Fruit fly (Drosophila melanogaster): ENCODE measurements around the gene CG13887.
A peak's percentile ranks its signal among the peaks of the same experiment; 100 is the strongest.

CG13887 gene

DNA sequence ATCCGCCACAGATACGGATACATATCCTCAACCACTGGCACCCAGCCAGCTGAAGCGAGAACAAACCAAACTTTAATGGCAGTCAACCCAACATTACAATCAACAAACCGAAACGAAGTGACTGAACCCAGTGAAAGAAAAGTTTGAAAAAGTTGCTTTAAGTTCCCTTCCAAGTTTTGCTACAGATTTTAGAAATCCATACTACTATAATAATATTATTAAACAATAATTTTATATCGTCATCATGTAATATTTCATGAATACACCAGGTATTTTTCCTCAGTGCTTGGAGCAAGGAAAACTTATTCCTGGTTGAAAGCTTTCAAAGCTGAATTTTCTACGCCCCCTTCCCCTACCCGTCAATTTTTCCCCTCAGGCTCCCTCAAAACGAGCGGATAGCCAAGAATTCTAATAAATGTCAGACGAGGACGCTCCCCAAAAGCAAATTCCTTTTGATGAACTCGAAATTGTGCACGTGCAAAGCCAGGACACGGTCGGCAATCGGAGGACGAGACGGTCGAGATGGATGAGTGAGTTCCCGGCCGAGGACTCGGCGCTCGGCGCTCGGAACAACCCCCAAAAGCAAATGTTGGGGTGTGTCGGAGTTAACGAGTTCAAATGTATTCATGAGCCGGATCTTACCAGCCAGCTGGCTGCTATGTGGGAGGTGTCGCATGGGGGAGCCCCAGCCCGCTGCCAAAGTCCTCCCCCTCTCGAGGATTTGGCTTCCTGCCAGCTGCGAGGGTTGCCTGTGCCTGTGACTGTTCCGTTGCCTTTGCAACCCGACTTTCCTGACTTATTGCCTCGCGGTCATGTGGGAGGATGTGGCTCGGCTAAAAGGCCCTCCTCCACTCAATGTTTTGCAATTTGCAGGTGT, 40.5 kb upstream of the CG13887 start (continued):
- TF ChIP-seq CG34376 (GFP tag; optimal IDR thresholded peaks at IDR 0.05) (peak; percentile 42), CG1233 (GFP tag; optimal IDR thresholded peaks at IDR 0.05) (peak; percentile 19), lbe (GFP tag; optimal IDR thresholded peaks at IDR 0.05) (no peak), CG6765 (GFP tag; optimal IDR thresholded peaks at IDR 0.05) (peak; percentile 33), ara (GFP tag; IDR thresholded peaks at IDR 0.05) (peak; percentile 28; the same call in 1 of the 2 replicates), D19A (tag; optimal IDR thresholded peaks at IDR 0.05) (peak; percentile 68), Meics (GFP tag; optimal IDR thresholded peaks at IDR 0.05) (peak; percentile 73), CG7357 (GFP tag; IDR thresholded peaks at IDR 0.05) (peak; percentile 58; the same call in 1 of the 3 replicates), CG33557 (GFP tag; optimal IDR thresholded peaks at IDR 0.05) (no peak), B-H2 (GFP tag; optimal IDR thresholded peaks at IDR 0.05) (no peak), CG12391 (tag; optimal IDR thresholded peaks at IDR 0.05) (peak; percentile 47), CG17829 (tag; optimal IDR thresholded peaks at IDR 0.05) (peak; percentile 53), ap (GFP tag; IDR thresholded peaks at IDR 0.05) (0 out of 2 replicates have a peak, but pooled peaks have one; percentile 9), CG1647 (GFP tag; optimal IDR thresholded peaks at IDR 0.05) (no peak), CG17328 (GFP tag; IDR thresholded peaks at IDR 0.05) (peak; percentile 40; the same call in 1 of the 2 replicates), Nf-YA (GFP tag; IDR thresholded peaks at IDR 0.05) (peak; percentile 41; the same call in 1 of the 2 replicates), ewg (GFP tag; optimal IDR thresholded peaks at IDR 0.05) (peak; percentile 1), ase (GFP tag; IDR thresholded peaks at IDR 0.05) (peak; percentile 50; the same call in 1 of the 3 replicates), org-1 (GFP tag; optimal IDR thresholded peaks at IDR 0.05) (peak; percentile 43), CTCF (GFP tag; optimal IDR thresholded peaks at IDR 0.05) (no peak), pan (optimal IDR thresholded peaks at IDR 0.05) (no peak), pan (GFP tag; optimal IDR thresholded peaks at IDR 0.05 in 1 of 2, IDR thresholded peaks at IDR 0.05 in 1 of 2) (peak in 1 of 2 experiments; percentile 69), btn (GFP tag; optimal IDR thresholded peaks at IDR 0.05) (no peak), CG8924 (tag; optimal IDR thresholded peaks at IDR 0.05) (peak; percentile 51), CG7372 (GFP tag; IDR thresholded peaks at IDR 0.05) (0 out of 2 replicates have a peak, but pooled peaks have one; percentile 26), Antp (GFP tag; optimal IDR thresholded peaks at IDR 0.05) (peak; percentile 6), Six4 (GFP tag; optimal IDR thresholded peaks at IDR 0.05) (peak; percentile 50), CG8281 (tag; optimal IDR thresholded peaks at IDR 0.05) (peak; percentile 26), bowl (GFP tag; IDR thresholded peaks at IDR 0.05) (no peak), CG17359 (tag; optimal IDR thresholded peaks at IDR 0.05) (peak; percentile 78), CG18262 (tag; optimal IDR thresholded peaks at IDR 0.05) (peak; percentile 60), kah (GFP tag; optimal IDR thresholded peaks at IDR 0.05) (peak; percentile 4), Usf (GFP tag; optimal IDR thresholded peaks at IDR 0.05) (no peak), tio (GFP tag; optimal IDR thresholded peaks at IDR 0.05) (no peak), sc (optimal IDR thresholded peaks at IDR 0.05) (no peak), sc (GFP tag; optimal IDR thresholded peaks at IDR 0.05) (no peak), yki (optimal IDR thresholded peaks at IDR 0.05) (no peak), ranshi (GFP tag; IDR thresholded peaks at IDR 0.05) (peak; percentile 48; the same call in 1 of the 2 replicates), crol (GFP tag; IDR thresholded peaks at IDR 0.05) (peak; percentile 63), CG13894 (tag; optimal IDR thresholded peaks at IDR 0.05) (peak; percentile 56), CG2199 (GFP tag; IDR thresholded peaks at IDR 0.05) (no peak), tup (GFP tag; optimal IDR thresholded peaks at IDR 0.05) (no peak), CG3163 (GFP tag; optimal IDR thresholded peaks at IDR 0.05) (no peak), fd64A (GFP tag; optimal IDR thresholded peaks at IDR 0.05) (peak; percentile 1), CG2120 (GFP tag; optimal IDR thresholded peaks at IDR 0.05) (peak; percentile 26), Ets97D (GFP tag; optimal IDR thresholded peaks at IDR 0.05) (no peak), h (optimal IDR thresholded peaks at IDR 0.05) (no peak), MBD-R2 (GFP tag; IDR thresholded peaks at IDR 0.05) (0 out of 2 replicates have a peak, but pooled peaks have one; percentile 26), dpn (GFP tag; optimal IDR thresholded peaks at IDR 0.05) (no peak), CG18619 (GFP tag; optimal IDR thresholded peaks at IDR 0.05) (no peak), Bgb (GFP tag; IDR thresholded peaks at IDR 0.05; ENCODE audit: partially characterized antibody) (no peak)
